Fruit fly (Drosophila melanogaster): ENCODE measurements around the gene CG14566.

DNA sequence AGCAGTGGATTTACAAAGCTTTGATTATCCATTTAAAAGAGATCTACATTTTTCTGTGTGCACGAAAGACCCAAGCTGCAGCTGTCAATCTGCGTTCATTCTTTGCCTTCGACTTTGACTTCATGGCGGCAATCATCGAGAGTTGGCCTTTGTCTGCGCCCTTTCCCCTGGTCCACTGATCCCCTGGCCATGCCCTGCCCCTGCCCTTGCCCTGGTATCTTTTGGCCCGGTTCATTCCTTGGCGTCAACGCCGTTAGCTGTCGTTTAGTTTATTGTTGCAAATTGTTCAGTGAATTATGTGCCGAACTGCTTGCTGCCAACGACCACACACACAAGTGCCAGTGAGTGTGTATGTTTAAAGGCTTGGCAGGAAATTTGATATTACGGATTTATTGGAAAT, 39.2 kb downstream of the CG14566 start:
- TF ChIP-seq Sin3A (optimal IDR thresholded peaks at IDR 0.05) (no peak), psq (optimal IDR thresholded peaks at IDR 0.05) (no peak), Myc (optimal IDR thresholded peaks at IDR 0.05) (no peak), h (optimal IDR thresholded peaks at IDR 0.05) (no peak)

Measured in Kc167 (cell line).